Fruit fly (Drosophila melanogaster): ENCODE data around the gene wit.
A peak's percentile ranks its signal among the peaks of the same experiment; 100 is the strongest.

DNA sequence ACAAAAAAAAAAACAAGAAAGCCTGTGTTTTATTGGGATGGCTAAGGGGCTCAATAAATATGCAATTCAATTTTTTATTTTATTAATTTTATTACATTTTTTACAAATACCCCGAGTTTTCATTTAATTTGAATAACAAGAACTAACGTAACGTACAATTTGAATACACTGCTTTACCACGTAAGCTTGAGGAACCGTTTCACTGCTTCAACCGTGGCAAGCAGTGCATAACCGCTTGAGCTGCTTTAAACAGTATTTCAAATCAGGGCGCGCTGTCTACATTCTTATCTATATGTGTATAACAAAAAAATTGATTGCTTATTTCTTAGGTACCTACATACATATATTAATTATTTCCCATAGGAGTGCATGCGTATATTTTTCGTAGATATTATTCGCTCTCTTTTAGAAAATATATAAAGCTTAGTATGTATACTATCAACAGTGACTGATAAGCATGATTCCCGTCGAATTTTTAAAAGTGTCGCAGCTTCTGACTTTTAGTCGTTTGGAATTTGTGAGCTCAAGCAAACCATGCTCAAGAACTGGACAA lies 21.3 kb upstream of the wit start, which contains the start of gene CG14990:
- TF ChIP-seq CG8478 (optimal IDR thresholded peaks at IDR 0.05), result no peak
- TF ChIP-seq CTCF (optimal IDR thresholded peaks at IDR 0.05), result peak in 1 of 2 experiments; percentile 44

Data from S2 (cell line).